Worm (Caenorhabditis elegans) whole organism, L2 larva: ENCODE results near the gene nhr-8.

Source experiments
- C34F6.9 ChIP-seq: fragments of 150-350 bp; optimal IDR thresholded peaks from 2 replicates; lab custom pipeline; 2014; ENCODE audit warnings: missing biosample characterization, missing genetic modification characterization
- F13H6.1 ChIP-seq: sonication (generic microtip); optimal IDR thresholded peaks from 2 replicates; lab custom pipeline; 2016; ENCODE audit warnings: missing genetic modification characterization, missing compliant biosample characterization
- R02D3.7 ChIP-seq: fragments of 150-350 bp; optimal IDR thresholded peaks from 2 replicates; lab custom pipeline; 2014; ENCODE audit warnings: missing biosample characterization, missing genetic modification characterization
- Y55F3AM.14 ChIP-seq: fragments of 200-800 bp; sonication (Bioruptor generic); optimal IDR thresholded peaks from 2 replicates; lab custom pipeline; 2018; ENCODE audit warnings: mild to moderate bottlenecking, missing genetic modification characterization, missing compliant biosample characterization
- ZK546.5 ChIP-seq: sonication (generic microtip); optimal IDR thresholded peaks from 2 replicates; lab custom pipeline; 2017; ENCODE audit warnings: missing biosample characterization, missing genetic modification characterization
- alr-1 ChIP-seq: fragments of 150-350 bp; optimal IDR thresholded peaks from 2 replicates; lab custom pipeline; 2014; ENCODE audit warnings: missing biosample characterization, missing genetic modification characterization
- aly-2 ChIP-seq: fragments of 150-350 bp; optimal IDR thresholded peaks from 2 replicates; lab custom pipeline; 2014; ENCODE audit warnings: missing biosample characterization, missing genetic modification characterization
- ama-1 ChIP-seq: fragments of 150-350 bp; optimal IDR thresholded peaks from 2 replicates; lab custom pipeline; 2018; ENCODE audit warnings: inconsistent platforms
- blmp-1 ChIP-seq: sonication (generic microtip); optimal IDR thresholded peaks from 2 replicates; lab custom pipeline; 2017; ENCODE audit warnings: missing genetic modification characterization, mild to moderate bottlenecking, missing compliant biosample characterization, antibody characterized with exemption, moderate library complexity; ENCODE audit not compliant: insufficient read depth
- ceh-16 ChIP-seq: fragments of 150-350 bp; optimal IDR thresholded peaks from 2 replicates; lab custom pipeline; 2014; ENCODE audit warnings: missing biosample characterization, missing genetic modification characterization
- crh-2 ChIP-seq: sonication (generic microtip); optimal IDR thresholded peaks from 2 replicates; lab custom pipeline; 2017; ENCODE audit warnings: missing biosample characterization, missing genetic modification characterization
- elt-1 ChIP-seq: fragments of 150-350 bp; optimal IDR thresholded peaks from 2 replicates; lab custom pipeline; 2014; ENCODE audit warnings: missing biosample characterization, missing genetic modification characterization
- elt-3 ChIP-seq: sonication (generic microtip); optimal IDR thresholded peaks from 2 replicates; lab custom pipeline; 2017; ENCODE audit warnings: missing biosample characterization, missing genetic modification characterization
- fos-1 ChIP-seq: fragments of 150-350 bp; optimal IDR thresholded peaks from 2 replicates; lab custom pipeline; 2014; ENCODE audit warnings: missing biosample characterization, missing genetic modification characterization
- gmeb-1 ChIP-seq: fragments of 150-350 bp; optimal IDR thresholded peaks from 2 replicates; lab custom pipeline; 2014; ENCODE audit warnings: missing biosample characterization, missing genetic modification characterization
- lin-11 ChIP-seq: fragments of 150-350 bp; sonication (generic microtip); optimal IDR thresholded peaks from 2 replicates; lab custom pipeline; 2014; ENCODE audit warnings: missing biosample characterization, missing genetic modification characterization, inconsistent platforms, mixed read lengths
- lin-13 ChIP-seq: fragments of 150-350 bp; optimal IDR thresholded peaks from 2 replicates; lab custom pipeline; 2014; ENCODE audit warnings: missing biosample characterization, missing genetic modification reagents, missing genetic modification characterization
- lin-39 ChIP-seq: fragments of 150-350 bp; optimal IDR thresholded peaks from 2 replicates; lab custom pipeline; 2014; ENCODE audit warnings: missing biosample characterization, missing genetic modification reagents, missing genetic modification characterization
- lsy-2 ChIP-seq, 2 experiments: fragments of 150-350 bp in 1 of 2; sonication (generic microtip) in 1 of 2; optimal IDR thresholded peaks; 2 replicates each; lab custom pipeline; 2014 to 2017; ENCODE audit warnings: missing biosample characterization in 2 of 2, missing genetic modification characterization in 2 of 2
- mab-5 ChIP-seq: fragments of 150-350 bp; optimal IDR thresholded peaks from 2 replicates; lab custom pipeline; 2014; ENCODE audit warnings: missing biosample characterization, missing genetic modification characterization
- mdl-1 ChIP-seq, 2 experiments: fragments of 150-350 bp in 1 of 2; sonication (generic microtip) in 1 of 2; optimal IDR thresholded peaks; 2 replicates each; lab custom pipeline; 2017; ENCODE audit warnings: missing biosample characterization in 2 of 2, missing genetic modification characterization in 2 of 2
- nhr-10 ChIP-seq: sonication (generic microtip); optimal IDR thresholded peaks from 2 replicates; lab custom pipeline; 2017; ENCODE audit warnings: missing biosample characterization, missing genetic modification characterization
- nhr-11 ChIP-seq: fragments of 150-350 bp; optimal IDR thresholded peaks from 2 replicates; lab custom pipeline; 2014; ENCODE audit warnings: missing biosample characterization, missing genetic modification characterization
- nhr-12 ChIP-seq: fragments of 150-350 bp; optimal IDR thresholded peaks from 2 replicates; lab custom pipeline; 2014; ENCODE audit warnings: missing biosample characterization, missing genetic modification characterization
- nhr-129 ChIP-seq: fragments of 150-350 bp; optimal IDR thresholded peaks from 2 replicates; lab custom pipeline; 2014; ENCODE audit warnings: missing biosample characterization, missing genetic modification characterization
- nhr-21 ChIP-seq: fragments of 150-350 bp; optimal IDR thresholded peaks from 2 replicates; lab custom pipeline; 2014; ENCODE audit warnings: missing biosample characterization, missing genetic modification characterization
- nhr-237 ChIP-seq: fragments of 150-350 bp; optimal IDR thresholded peaks from 2 replicates; lab custom pipeline; 2014; ENCODE audit warnings: missing biosample characterization, missing genetic modification characterization
- nhr-25 ChIP-seq: fragments of 150-350 bp; sonication (generic microtip); optimal IDR thresholded peaks from 3 replicates; lab custom pipeline; 2014; ENCODE audit warnings: missing biosample characterization, missing genetic modification characterization
- nhr-77 ChIP-seq: fragments of 150-350 bp; optimal IDR thresholded peaks from 2 replicates; lab custom pipeline; 2014; ENCODE audit warnings: missing biosample characterization, missing genetic modification characterization
- peb-1 ChIP-seq: fragments of 150-350 bp; optimal IDR thresholded peaks from 2 replicates; lab custom pipeline; 2014; ENCODE audit warnings: missing biosample characterization, missing genetic modification characterization
- sem-4 ChIP-seq: fragments of 150-350 bp; optimal IDR thresholded peaks from 2 replicates; lab custom pipeline; 2014; ENCODE audit warnings: missing biosample characterization, missing genetic modification reagents, missing genetic modification characterization
- skn-1 ChIP-seq: sonication (generic microtip); optimal IDR thresholded peaks from 2 replicates; lab custom pipeline; 2017; ENCODE audit warnings: missing biosample characterization, missing genetic modification characterization
- sma-3 ChIP-seq: sonication (generic microtip); optimal IDR thresholded peaks from 2 replicates; lab custom pipeline; 2016; ENCODE audit warnings: missing genetic modification reagents, missing genetic modification characterization, missing compliant biosample characterization
- unc-39 ChIP-seq: fragments of 150-350 bp; optimal IDR thresholded peaks from 2 replicates; lab custom pipeline; 2014; ENCODE audit warnings: missing biosample characterization, missing genetic modification characterization
- unc-55 ChIP-seq: fragments of 150-350 bp; sonication (generic microtip); optimal IDR thresholded peaks from 3 replicates; lab custom pipeline; 2014; ENCODE audit warnings: missing biosample characterization, missing genetic modification reagents, missing genetic modification characterization
- unc-62 ChIP-seq: fragments of 150-350 bp; optimal IDR thresholded peaks from 2 replicates; lab custom pipeline; 2014; ENCODE audit warnings: missing biosample characterization, missing genetic modification reagents, missing genetic modification characterization
- zag-1 ChIP-seq: fragments of 150-350 bp; optimal IDR thresholded peaks from 2 replicates; lab custom pipeline; 2014; ENCODE audit warnings: missing biosample characterization, missing genetic modification characterization
- ztf-4 ChIP-seq: fragments of 150-350 bp; optimal IDR thresholded peaks from 2 replicates; lab custom pipeline; 2014; ENCODE audit warnings: missing biosample characterization, missing genetic modification characterization

Gene nhr-8

DNA sequence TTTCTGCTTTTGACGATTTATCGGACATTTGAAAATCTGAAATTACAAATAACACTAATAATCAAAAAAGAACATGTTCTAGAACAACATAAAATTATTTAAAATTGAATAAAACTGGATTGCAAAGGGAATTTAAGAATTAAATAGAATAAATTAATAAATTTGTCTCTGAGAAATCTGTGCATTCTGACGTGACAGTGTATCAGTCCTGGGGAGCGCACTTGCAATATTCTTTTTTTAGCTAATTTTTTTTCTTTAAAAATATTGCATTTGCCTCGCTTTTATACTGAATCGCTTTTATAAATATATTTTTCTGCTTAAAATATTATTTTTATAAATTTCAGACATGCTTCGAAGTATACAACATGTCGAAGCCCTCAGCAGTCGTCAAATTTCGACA, 1.1 kb upstream of the nhr-8 start, which contains the start of the genes mrpl-1, emc-6 and mrps-24 (continued):
- TF ChIP-seq ceh-16 (tag; lab: Kevin White, UChicago), result no peak
- TF ChIP-seq sma-3, result peak; percentile 48
- TF ChIP-seq alr-1, result no peak
- no peak for TF ChIP-seq lin-11 (tag; lab: Kevin White, UChicago)
- TF ChIP-seq Y55F3AM.14 (GFP tag; lab: Kevin White, UChicago), result no peak
- no peak for TF ChIP-seq ZK546.5 (tag; lab: Kevin White, UChicago)
- no peak for TF ChIP-seq nhr-77
- no peak for TF ChIP-seq elt-1 (tag; lab: Kevin White, UChicago)
- no peak for TF ChIP-seq nhr-237 (tag; lab: Kevin White, UChicago)
- TF ChIP-seq ama-1 (lab: Kevin White, UChicago), result no peak
- TF ChIP-seq elt-3 (tag; lab: Kevin White, UChicago), result no peak
- TF ChIP-seq lin-39 (tag; lab: Kevin White, UChicago), result no peak
- TF ChIP-seq mdl-1 (tag; optimal IDR thresholded peaks at IDR 0.05; lab: Kevin White, UChicago), result no peak
- TF ChIP-seq mab-5 (tag; lab: Kevin White, UChicago), result peak; percentile 29
- no peak for TF ChIP-seq unc-62 (GFP tag; lab: Kevin White, UChicago)
- TF ChIP-seq nhr-129 (tag; lab: Kevin White, UChicago), result peak; percentile 13
- no peak for TF ChIP-seq nhr-12 (tag; lab: Kevin White, UChicago)
- TF ChIP-seq F13H6.1 (tag; lab: Kevin White, UChicago), result peak; percentile 44
- TF ChIP-seq lsy-2 (tag; optimal IDR thresholded peaks at IDR 0.05; lab: Kevin White, UChicago), result peak; percentile 48 to 83
- no peak for TF ChIP-seq peb-1 (tag; lab: Kevin White, UChicago)
- no peak for TF ChIP-seq ztf-4 (tag; lab: Kevin White, UChicago)

DNA sequence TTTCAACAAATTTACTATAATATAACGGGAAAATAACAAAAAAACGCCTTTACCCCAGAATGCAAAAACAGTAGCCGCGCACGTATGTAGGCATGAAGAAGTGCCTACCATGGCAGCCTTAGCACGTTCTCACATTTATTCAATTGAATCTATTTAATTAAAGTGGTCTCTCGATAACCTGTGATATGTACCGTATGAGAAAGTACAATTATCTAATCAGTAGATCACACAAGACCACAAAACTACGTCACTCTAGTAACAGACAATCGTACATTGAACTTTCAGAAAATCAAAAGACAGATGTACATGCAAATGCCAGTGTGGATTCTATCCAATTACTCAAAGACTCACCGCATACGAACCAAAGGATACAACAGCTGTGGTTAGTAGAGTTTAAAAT, 1.5 kb downstream of the nhr-8 start:
- no peak for TF ChIP-seq zag-1
- TF ChIP-seq elt-1 (tag; lab: Kevin White, UChicago), result no peak
- no peak for TF ChIP-seq sma-3
- TF ChIP-seq blmp-1 (tag; lab: Kevin White, UChicago), result no peak
- no peak for TF ChIP-seq fos-1
- no peak for TF ChIP-seq ztf-4 (tag; lab: Kevin White, UChicago)
- no peak for TF ChIP-seq skn-1
- TF ChIP-seq sem-4, result no peak
- TF ChIP-seq lin-11 (tag; lab: Kevin White, UChicago), result no peak
- TF ChIP-seq gmeb-1 (tag; lab: Kevin White, UChicago), result no peak
- TF ChIP-seq ZK546.5 (tag; lab: Kevin White, UChicago), result no peak
- no peak for TF ChIP-seq nhr-129 (tag; lab: Kevin White, UChicago)
- TF ChIP-seq nhr-10 (tag; lab: Kevin White, UChicago), result no peak
- TF ChIP-seq mab-5 (tag; lab: Kevin White, UChicago), result no peak
- TF ChIP-seq nhr-25 (tag; lab: Kevin White, UChicago), result no peak
- TF ChIP-seq R02D3.7 (tag; lab: Kevin White, UChicago), result no peak
- no peak for TF ChIP-seq ama-1 (lab: Kevin White, UChicago)
- no peak for TF ChIP-seq crh-2 (tag; lab: Kevin White, UChicago)
- TF ChIP-seq C34F6.9 (tag; lab: Kevin White, UChicago), result no peak

DNA sequence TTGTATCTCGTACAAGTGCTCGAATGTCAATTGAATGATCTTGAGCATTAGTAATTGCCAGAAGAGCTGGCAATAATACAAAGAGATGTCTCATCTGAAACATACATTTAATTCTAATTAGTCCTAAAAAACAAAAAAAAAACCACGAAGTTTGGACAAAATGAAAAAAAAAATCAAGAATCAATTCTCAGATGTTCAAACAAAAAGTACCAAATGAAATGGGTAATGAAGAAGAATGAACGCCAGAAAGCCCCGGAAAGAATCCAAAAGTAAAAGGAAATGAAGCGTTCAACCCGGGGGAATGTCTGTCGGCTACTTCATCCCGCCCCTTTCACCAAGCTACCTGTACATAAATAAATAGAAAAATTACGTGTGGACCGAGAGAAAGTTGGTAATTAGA, 7.1 kb downstream of the nhr-8 start, which contains the start of gene F33D4.6:
TSS of gene F33D4.6 (minus strand) at position 101 of the 400 bp plus-strand sequence.
- TF ChIP-seq aly-2 (tag; lab: Kevin White, UChicago) (no peak), C34F6.9 (tag; lab: Kevin White, UChicago) (no peak), zag-1 (no peak), mdl-1 (tag; optimal IDR thresholded peaks at IDR 0.05; lab: Kevin White, UChicago) (no peak), lin-13 (GFP tag; lab: Kevin White, UChicago) (no peak), nhr-12 (tag; lab: Kevin White, UChicago) (no peak), nhr-11 (tag; lab: Kevin White, UChicago) (no peak), nhr-10 (tag; lab: Kevin White, UChicago) (no peak), unc-39 (tag; lab: Kevin White, UChicago) (no peak), unc-55 (GFP tag; lab: Kevin White, UChicago) (no peak), sma-3 (no peak), lsy-2 (tag; optimal IDR thresholded peaks at IDR 0.05; lab: Kevin White, UChicago) (no peak)

DNA sequence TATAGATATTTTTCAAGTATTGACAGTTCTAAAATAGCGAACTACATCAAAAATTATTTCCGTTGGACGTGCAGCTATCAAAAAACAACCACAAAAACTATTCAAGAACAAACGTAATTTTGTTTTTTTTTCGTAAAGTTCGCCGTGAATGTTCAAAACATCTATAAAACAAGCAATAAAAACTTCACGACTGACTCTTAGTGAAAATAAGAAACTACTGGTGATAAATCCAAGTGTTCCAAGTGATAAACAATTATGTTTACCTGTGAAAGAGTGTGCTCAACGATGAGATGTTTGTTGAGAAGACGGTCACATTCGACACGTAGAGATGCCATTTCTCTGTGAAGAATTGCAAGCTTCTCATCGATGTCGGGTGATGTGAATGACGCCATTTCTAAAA, 12.0 kb downstream of the nhr-8 start, which contains the start of gene C50F7.6:
TSS of gene C50F7.6 (minus strand) at position 394 of the 400 bp plus-strand sequence.
- TF ChIP-seq nhr-21 (tag; lab: Kevin White, UChicago) (no peak), mdl-1 (tag; optimal IDR thresholded peaks at IDR 0.05; lab: Kevin White, UChicago) (no peak), peb-1 (tag; lab: Kevin White, UChicago) (no peak)
